Worm (Caenorhabditis elegans): ENCODE measurements around the gene nhr-80.
A peak's percentile ranks its signal among the peaks of the same experiment; 100 is the strongest.

nhr-80 gene

DNA sequence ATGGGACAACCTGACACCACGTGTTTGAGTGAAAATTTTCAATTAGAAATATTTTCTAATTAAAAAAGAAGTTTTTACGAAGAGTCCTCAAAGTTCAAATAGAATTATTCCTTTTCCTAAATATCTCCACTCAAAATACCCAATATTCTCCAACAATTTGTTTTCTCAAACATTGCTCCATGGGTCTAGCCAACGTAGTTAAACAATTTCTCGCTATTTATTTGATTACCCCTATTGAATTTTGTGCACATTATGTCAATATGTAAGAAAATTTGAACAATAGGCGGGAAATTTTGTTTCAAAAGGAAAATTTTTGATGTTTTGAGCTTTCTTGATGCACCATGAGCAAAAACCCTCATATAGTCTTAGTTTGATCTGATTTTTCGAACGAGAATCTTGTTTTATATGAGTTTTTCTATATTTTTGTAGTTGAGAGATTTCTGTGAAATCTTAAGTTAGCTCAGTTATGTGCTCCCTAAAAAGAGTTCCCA is 47.8 kb upstream of the nhr-80 start:
- no peak for TF ChIP-seq ceh-28 (tag; optimal IDR thresholded peaks at IDR 0.05)
- no peak for TF ChIP-seq nhr-12 (tag; optimal IDR thresholded peaks at IDR 0.05)
- TF ChIP-seq nfya-1 (tag; optimal IDR thresholded peaks at IDR 0.05; ENCODE audit: insufficient read depth), result no peak
- TF ChIP-seq mdl-1 (tag; optimal IDR thresholded peaks at IDR 0.05), result no peak
- TF ChIP-seq R02D3.7 (tag; optimal IDR thresholded peaks at IDR 0.05), result no peak
- no peak for TF ChIP-seq fos-1 (tag; optimal IDR thresholded peaks at IDR 0.05)
- no peak for TF ChIP-seq fkh-2 (tag; optimal IDR thresholded peaks at IDR 0.05)
- peak; percentile 13 for TF ChIP-seq lin-39 (tag; optimal IDR thresholded peaks at IDR 0.05)
- TF ChIP-seq nhr-11 (tag; optimal IDR thresholded peaks at IDR 0.05), result no peak
- no peak for TF ChIP-seq unc-62 (GFP tag; optimal IDR thresholded peaks at IDR 0.05)
- no peak for TF ChIP-seq lin-15B (tag; optimal IDR thresholded peaks at IDR 0.05)
- TF ChIP-seq aly-2 (tag; optimal IDR thresholded peaks at IDR 0.05), result no peak
- TF ChIP-seq tbx-2 (tag; optimal IDR thresholded peaks at IDR 0.05), result peak; percentile 58
- no peak for TF ChIP-seq ceh-16 (tag; optimal IDR thresholded peaks at IDR 0.05)
- no peak for TF ChIP-seq lsy-12 (tag; optimal IDR thresholded peaks at IDR 0.05)
- TF ChIP-seq nhr-77 (tag; optimal IDR thresholded peaks at IDR 0.05), result no peak
- no peak for TF ChIP-seq daf-12 (tag; optimal IDR thresholded peaks at IDR 0.05)
- no peak for TF ChIP-seq egl-5 (tag; optimal IDR thresholded peaks at IDR 0.05)
- peak; percentile 1 for TF ChIP-seq nhr-23 (tag; optimal IDR thresholded peaks at IDR 0.05)
- TF ChIP-seq nhr-28 (tag; optimal IDR thresholded peaks at IDR 0.05), result no peak
- TF ChIP-seq pqm-1 (tag; optimal IDR thresholded peaks at IDR 0.05), result no peak
- peak; percentile 41 for TF ChIP-seq ama-1 (optimal IDR thresholded peaks at IDR 0.05)
- TF ChIP-seq fkh-10 (GFP tag; optimal IDR thresholded peaks at IDR 0.05), result no peak
- TF ChIP-seq elt-1 (tag; optimal IDR thresholded peaks at IDR 0.05), result no peak
- no peak for TF ChIP-seq nhr-67 (tag; optimal IDR thresholded peaks at IDR 0.05)
- no peak for TF ChIP-seq hmg-11 (tag; optimal IDR thresholded peaks at IDR 0.05)
- TF ChIP-seq nhr-237 (tag; optimal IDR thresholded peaks at IDR 0.05), result no peak
- no peak for TF ChIP-seq nhr-76 (tag; optimal IDR thresholded peaks at IDR 0.05)
- TF ChIP-seq unc-39 (tag; optimal IDR thresholded peaks at IDR 0.05), result no peak
- no peak for TF ChIP-seq elt-2 (tag; optimal IDR thresholded peaks at IDR 0.05)
- no peak for TF ChIP-seq mml-1 (tag; optimal IDR thresholded peaks at IDR 0.05)
- no peak for TF ChIP-seq ztf-4 (tag; optimal IDR thresholded peaks at IDR 0.05)
- TF ChIP-seq skn-1 (tag; optimal IDR thresholded peaks at IDR 0.05), result no peak
- no peak for TF ChIP-seq egl-27 (tag; optimal IDR thresholded peaks at IDR 0.05)
- no peak for TF ChIP-seq ZK546.5 (tag; optimal IDR thresholded peaks at IDR 0.05)
- TF ChIP-seq sea-2 (GFP tag; optimal IDR thresholded peaks at IDR 0.05), result no peak
- no peak for TF ChIP-seq ceh-9 (tag; optimal IDR thresholded peaks at IDR 0.05)
- no peak for TF ChIP-seq ceh-82 (tag; optimal IDR thresholded peaks at IDR 0.05)
- peak; percentile 10 for TF ChIP-seq nhr-43 (tag; optimal IDR thresholded peaks at IDR 0.05; ENCODE audit: poor library complexity, severe bottlenecking)
- no peak for TF ChIP-seq ztf-11 (tag; optimal IDR thresholded peaks at IDR 0.05)
- no peak for TF ChIP-seq nhr-25 (tag; optimal IDR thresholded peaks at IDR 0.05)
- no peak for TF ChIP-seq eor-1 (tag; optimal IDR thresholded peaks at IDR 0.05)
- TF ChIP-seq snpc-4 (tag; optimal IDR thresholded peaks at IDR 0.05), result no peak
- peak; percentile 28 for TF ChIP-seq zag-1 (tag; optimal IDR thresholded peaks at IDR 0.05)
- peak; percentile 34 for TF ChIP-seq pha-4 (tag; optimal IDR thresholded peaks at IDR 0.05)
- peak in 1 of 3 experiments; percentile 78 for TF ChIP-seq elt-3 (tag; optimal IDR thresholded peaks at IDR 0.05)
- TF ChIP-seq jun-1 (tag; optimal IDR thresholded peaks at IDR 0.05), result no peak

DNA sequence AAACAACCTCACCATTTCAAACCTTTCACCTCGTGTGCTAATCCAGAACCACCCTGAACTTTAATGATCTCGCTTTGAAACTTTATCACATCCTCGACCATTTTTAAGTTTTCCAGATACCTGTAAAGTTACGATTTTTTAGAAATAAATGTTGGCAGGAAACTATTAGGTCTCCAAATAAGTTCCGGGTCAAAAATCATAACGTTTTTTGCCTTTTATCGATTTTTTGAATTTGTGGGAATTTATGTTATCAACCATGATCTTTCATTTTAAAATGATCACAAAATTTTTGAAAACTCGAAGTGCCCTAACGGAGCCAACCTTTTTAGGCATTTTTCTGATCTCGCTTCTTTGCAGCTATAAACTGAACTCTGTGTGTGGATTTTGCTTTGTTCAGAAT is 46.4 kb upstream of the nhr-80 start, which contains the start of gene btb-5:
btb-5 (minus strand) TSS at position 101 of the 400 bp plus-strand sequence.
- TF ChIP-seq nhr-11 (tag; optimal IDR thresholded peaks at IDR 0.05) (no peak), zag-1 (tag; optimal IDR thresholded peaks at IDR 0.05) (no peak), mml-1 (tag; optimal IDR thresholded peaks at IDR 0.05) (no peak), pha-4 (tag; optimal IDR thresholded peaks at IDR 0.05) (no peak), tbx-2 (tag; optimal IDR thresholded peaks at IDR 0.05) (no peak), unc-62 (GFP tag; optimal IDR thresholded peaks at IDR 0.05) (no peak), mdl-1 (tag; optimal IDR thresholded peaks at IDR 0.05) (no peak), hmg-11 (tag; optimal IDR thresholded peaks at IDR 0.05) (no peak), sea-2 (GFP tag; optimal IDR thresholded peaks at IDR 0.05) (no peak), ceh-9 (tag; optimal IDR thresholded peaks at IDR 0.05) (no peak), ama-1 (optimal IDR thresholded peaks at IDR 0.05) (no peak), ZK546.5 (tag; optimal IDR thresholded peaks at IDR 0.05) (no peak), daf-12 (tag; optimal IDR thresholded peaks at IDR 0.05) (no peak), elt-1 (tag; optimal IDR thresholded peaks at IDR 0.05) (no peak), skn-1 (tag; optimal IDR thresholded peaks at IDR 0.05) (no peak), fkh-10 (GFP tag; optimal IDR thresholded peaks at IDR 0.05) (no peak), ztf-11 (tag; optimal IDR thresholded peaks at IDR 0.05) (no peak), elt-2 (tag; optimal IDR thresholded peaks at IDR 0.05) (no peak), nhr-43 (tag; optimal IDR thresholded peaks at IDR 0.05; ENCODE audit: poor library complexity, severe bottlenecking) (no peak), egl-5 (tag; optimal IDR thresholded peaks at IDR 0.05) (no peak)

Data from whole organism, L3 larva.